Fruit fly (Drosophila melanogaster): ENCODE measurements around the gene Tim17a2.

The Tim17a2 gene

dm6 chr3R:5232197-5232607, 30.3 kb downstream of the Tim17a2 start, which contains the start of the genes Kat60 and Mms19 (continued):
- TF ChIP-seq CG31627 (GFP tag; optimal IDR thresholded peaks at IDR 0.05): peak; percentile 80
- no peak for TF ChIP-seq ss (GFP tag; optimal IDR thresholded peaks at IDR 0.05)
- no peak for TF ChIP-seq CG8119 (GFP tag; IDR thresholded peaks at IDR 0.05)
- TF ChIP-seq Gug (GFP tag; IDR thresholded peaks at IDR 0.05): 0 out of 2 replicates have a peak, but pooled peaks have one; percentile 23
- no peak for TF ChIP-seq Lpt (GFP tag; optimal IDR thresholded peaks at IDR 0.05)
- TF ChIP-seq CG11294 (GFP tag; IDR thresholded peaks at IDR 0.05): no peak; the same call in 1 of the 2 replicates
- no peak for TF ChIP-seq CG16779 (tag; optimal IDR thresholded peaks at IDR 0.05)
- TF ChIP-seq CG32006 (GFP tag; optimal IDR thresholded peaks at IDR 0.05): no peak
- no peak for TF ChIP-seq CG11762 (GFP tag; optimal IDR thresholded peaks at IDR 0.05; ENCODE audit: insufficient read depth)
- peak; percentile 57 for TF ChIP-seq CG3032 (tag; optimal IDR thresholded peaks at IDR 0.05)
- TF ChIP-seq Smox (GFP tag; optimal IDR thresholded peaks at IDR 0.05): no peak
- no peak for TF ChIP-seq Hr38 (GFP tag; optimal IDR thresholded peaks at IDR 0.05)
- peak; percentile 64 for TF ChIP-seq Sox15 (GFP tag; optimal IDR thresholded peaks at IDR 0.05)
- TF ChIP-seq CG4318 (GFP tag; optimal IDR thresholded peaks at IDR 0.05): no peak
- no peak; the same call in 2 of the 3 replicates for TF ChIP-seq CG6163 (GFP tag; IDR thresholded peaks at IDR 0.05)
- no peak for TF ChIP-seq CG7368 (GFP tag; optimal IDR thresholded peaks at IDR 0.05)
- TF ChIP-seq CG11902 (GFP tag; optimal IDR thresholded peaks at IDR 0.05): peak; percentile 40
- TF ChIP-seq esn (GFP tag; optimal IDR thresholded peaks at IDR 0.05): peak; percentile 72
- peak; percentile 55 for TF ChIP-seq Eip75B (GFP tag; optimal IDR thresholded peaks at IDR 0.05)
- peak; percentile 48 for TF ChIP-seq Ets96B (tag; optimal IDR thresholded peaks at IDR 0.05)
- no peak for TF ChIP-seq CG6808 (GFP tag; optimal IDR thresholded peaks at IDR 0.05)
- peak; percentile 77 for TF ChIP-seq Ets21C (GFP tag; optimal IDR thresholded peaks at IDR 0.05)

dm6 chr3R:5231383-5232196, 30.9 kb downstream of the Tim17a2 start:
- TF ChIP-seq ss (GFP tag; optimal IDR thresholded peaks at IDR 0.05): peak in 1 of 2 experiments; percentile 44
- peak; percentile 52 for TF ChIP-seq CG8119 (GFP tag; IDR thresholded peaks at IDR 0.05)
- TF ChIP-seq CG16779 (tag; optimal IDR thresholded peaks at IDR 0.05): peak; percentile 53
- peak; percentile 32; the same call in 1 of the 2 replicates for TF ChIP-seq CG15336 (GFP tag; IDR thresholded peaks at IDR 0.05)
- TF ChIP-seq CG6854 (GFP tag; optimal IDR thresholded peaks at IDR 0.05): no peak

- TF ChIP-seq vri (GFP tag; optimal IDR thresholded peaks at IDR 0.05) (no peak), CG32006 (GFP tag; optimal IDR thresholded peaks at IDR 0.05) (no peak), net (GFP tag; optimal IDR thresholded peaks at IDR 0.05) (no peak), eg (GFP tag; IDR thresholded peaks at IDR 0.05) (0 out of 3 replicates have a peak, but pooled peaks have one; percentile 31)
Measured at dm6 chr3R:5229458-5229857, 33.0 kb downstream of the Tim17a2 start.

dm6 chr3R:5226025-5226424, 36.5 kb downstream of the Tim17a2 start, which contains the start of gene Vps37B:
TSS of gene Vps37B (plus strand) at chr3R:5226158.
- TF ChIP-seq acj6 (GFP tag; optimal IDR thresholded peaks at IDR 0.05) (no peak), vri (GFP tag; optimal IDR thresholded peaks at IDR 0.05) (no peak), Eip93F (GFP tag; optimal IDR thresholded peaks at IDR 0.05) (no peak), OdsH (GFP tag; optimal IDR thresholded peaks at IDR 0.05) (no peak), CG11902 (GFP tag; optimal IDR thresholded peaks at IDR 0.05) (no peak), Ets96B (tag; optimal IDR thresholded peaks at IDR 0.05) (no peak), CG7368 (GFP tag; optimal IDR thresholded peaks at IDR 0.05) (no peak)

- no peak for TF ChIP-seq CG10631 (GFP tag; optimal IDR thresholded peaks at IDR 0.05)
- no peak for TF ChIP-seq CG6163 (GFP tag; IDR thresholded peaks at IDR 0.05)
- TF ChIP-seq OdsH (GFP tag; optimal IDR thresholded peaks at IDR 0.05): no peak
- no peak for TF ChIP-seq CG6808 (GFP tag; optimal IDR thresholded peaks at IDR 0.05)
- TF ChIP-seq Lpt (GFP tag; optimal IDR thresholded peaks at IDR 0.05): no peak
- TF ChIP-seq CG6792 (GFP tag; optimal IDR thresholded peaks at IDR 0.05): no peak
- TF ChIP-seq svp (GFP tag): no peak
- TF ChIP-seq Hr38 (GFP tag; optimal IDR thresholded peaks at IDR 0.05): no peak
- no peak for TF ChIP-seq fd85E (GFP tag; optimal IDR thresholded peaks at IDR 0.05)
Measured at dm6 chr3R:5223839-5224238, 38.7 kb downstream of the Tim17a2 start, which contains the start of gene CG14664. TSS of gene CG14664 (plus strand) at chr3R:5224139.
